Worm (Caenorhabditis elegans) whole organism, late embryonic: ENCODE results near the gene C26F1.3.

Experiments used
- C38D4.7 ChIP-seq: fragments of 200-800 bp; sonication (Bioruptor generic); optimal IDR thresholded peaks from 2 replicates; lab custom pipeline; 2018; ENCODE audit warnings: mild to moderate bottlenecking, missing genetic modification characterization, moderate library complexity, missing compliant biosample characterization
- F13H6.1 ChIP-seq: sonication (generic microtip); optimal IDR thresholded peaks from 2 replicates; lab custom pipeline; 2016; ENCODE audit warnings: missing genetic modification characterization, missing compliant biosample characterization
- K02D7.2 ChIP-seq: sonication (generic microtip); optimal IDR thresholded peaks from 2 replicates; lab custom pipeline; 2017; ENCODE audit warnings: mild to moderate bottlenecking, missing genetic modification characterization, missing compliant biosample characterization
- K09A11.1 ChIP-seq: sonication (generic microtip); optimal IDR thresholded peaks from 2 replicates; lab custom pipeline; 2017; ENCODE audit warnings: antibody characterized with exemption, mild to moderate bottlenecking, missing genetic modification characterization, missing compliant biosample characterization; ENCODE audit not compliant: insufficient read depth
- T23F11.4 ChIP-seq: fragments of 200-800 bp; sonication (Bioruptor generic); optimal IDR thresholded peaks from 2 replicates; lab custom pipeline; 2018; ENCODE audit warnings: mild to moderate bottlenecking, missing genetic modification characterization, missing compliant biosample characterization
- ama-1 ChIP-seq: fragments of 150-350 bp; optimal IDR thresholded peaks from 2 replicates; lab custom pipeline; 2014
- ceh-14 ChIP-seq: sonication (generic microtip); optimal IDR thresholded peaks from 2 replicates; lab custom pipeline; 2016; ENCODE audit warnings: missing genotype, missing genetic modification characterization, missing compliant biosample characterization
- ceh-18 ChIP-seq: sonication (generic microtip); optimal IDR thresholded peaks from 2 replicates; lab custom pipeline; 2016; ENCODE audit warnings: missing genetic modification characterization, missing compliant biosample characterization
- ceh-22 ChIP-seq: sonication (generic microtip); optimal IDR thresholded peaks from 2 replicates; lab custom pipeline; 2017; ENCODE audit warnings: missing biosample characterization, missing genetic modification characterization
- ceh-30 ChIP-seq: fragments of 150-350 bp; optimal IDR thresholded peaks from 2 replicates; lab custom pipeline; 2014; ENCODE audit warnings: missing biosample characterization, missing genetic modification characterization
- ceh-31 ChIP-seq: sonication (generic microtip); optimal IDR thresholded peaks from 2 replicates; lab custom pipeline; 2016; ENCODE audit warnings: missing genetic modification characterization, missing compliant biosample characterization
- ceh-34 ChIP-seq: sonication (generic microtip); optimal IDR thresholded peaks from 2 replicates; lab custom pipeline; 2016; ENCODE audit warnings: mild to moderate bottlenecking, missing genetic modification characterization, missing compliant biosample characterization
- ceh-48 ChIP-seq: sonication (generic microtip); optimal IDR thresholded peaks from 2 replicates; lab custom pipeline; 2016; ENCODE audit warnings: missing genetic modification characterization, inconsistent platforms, missing compliant biosample characterization
- ets-4 ChIP-seq: sonication (generic microtip); optimal IDR thresholded peaks from 2 replicates; lab custom pipeline; 2016; ENCODE audit warnings: missing genetic modification characterization, missing compliant biosample characterization
- eyg-1 ChIP-seq: sonication (generic microtip); optimal IDR thresholded peaks from 2 replicates; lab custom pipeline; 2016; ENCODE audit warnings: missing genotype, missing genetic modification characterization, missing compliant biosample characterization
- hlh-15 ChIP-seq: sonication (generic microtip); optimal IDR thresholded peaks from 2 replicates; lab custom pipeline; 2016; ENCODE audit warnings: missing genetic modification characterization, missing compliant biosample characterization
- hlh-30 ChIP-seq: sonication (generic microtip); optimal IDR thresholded peaks from 2 replicates; lab custom pipeline; 2017; ENCODE audit warnings: antibody characterized with exemption, missing genetic modification characterization, missing compliant biosample characterization; ENCODE audit not compliant: insufficient read depth
- hlh-6 ChIP-seq: sonication (generic microtip); optimal IDR thresholded peaks from 2 replicates; lab custom pipeline; 2016; ENCODE audit warnings: missing genotype, missing genetic modification characterization, missing compliant biosample characterization
- lim-6 ChIP-seq: sonication (generic microtip); optimal IDR thresholded peaks from 2 replicates; lab custom pipeline; 2016; ENCODE audit warnings: missing genetic modification characterization, missing compliant biosample characterization
- madf-2 ChIP-seq: sonication (generic microtip); optimal IDR thresholded peaks from 2 replicates; lab custom pipeline; 2017; ENCODE audit warnings: missing genetic modification characterization, missing compliant biosample characterization
- mec-3 ChIP-seq: sonication (generic microtip); optimal IDR thresholded peaks from 2 replicates; lab custom pipeline; 2016; ENCODE audit warnings: borderline replicate concordance, missing genetic modification characterization, missing compliant biosample characterization
- nfya-1 ChIP-seq: sonication (generic microtip); optimal IDR thresholded peaks from 2 replicates; lab custom pipeline; 2017; ENCODE audit warnings: missing genetic modification characterization, mild to moderate bottlenecking, missing compliant biosample characterization, antibody characterized with exemption, moderate library complexity
- pag-3 ChIP-seq: sonication (generic microtip); optimal IDR thresholded peaks from 2 replicates; lab custom pipeline; 2016; ENCODE audit warnings: missing compliant biosample characterization, missing genetic modification characterization, borderline replicate concordance
- pat-9 ChIP-seq: fragments of 200-800 bp; sonication (Bioruptor generic); optimal IDR thresholded peaks from 2 replicates; lab custom pipeline; 2018; ENCODE audit warnings: mild to moderate bottlenecking, missing genetic modification characterization, moderate library complexity, missing compliant biosample characterization
- pax-1 ChIP-seq: fragments of 150-350 bp; optimal IDR thresholded peaks from 2 replicates; lab custom pipeline; 2014; ENCODE audit warnings: missing biosample characterization, missing genetic modification characterization
- pha-2 ChIP-seq: sonication (generic microtip); optimal IDR thresholded peaks from 2 replicates; lab custom pipeline; 2017; ENCODE audit warnings: mild to moderate bottlenecking, missing genetic modification characterization, missing compliant biosample characterization
- pha-4 ChIP-seq: fragments of 150-350 bp; optimal IDR thresholded peaks from 2 replicates; lab custom pipeline; 2018; ENCODE audit warnings: missing biosample characterization, missing genetic modification reagents, missing genetic modification characterization
- pqm-1 ChIP-seq: sonication (generic microtip); optimal IDR thresholded peaks from 2 replicates; lab custom pipeline; 2016; ENCODE audit warnings: missing genetic modification characterization, missing compliant biosample characterization
- ref-2 ChIP-seq: sonication (generic microtip); optimal IDR thresholded peaks from 2 replicates; lab custom pipeline; 2016; ENCODE audit warnings: missing genetic modification characterization, missing compliant biosample characterization
- rnt-1 ChIP-seq: sonication (generic microtip); optimal IDR thresholded peaks from 2 replicates; lab custom pipeline; 2016; ENCODE audit warnings: missing genetic modification characterization, missing compliant biosample characterization
- sox-2 ChIP-seq: fragments of 200-800 bp; sonication (Bioruptor generic); IDR thresholded peaks from 2 replicates; pipeline ENCODE4 v1.3.6; 2022; ENCODE audit warnings: missing genetic modification reagents, missing genetic modification characterization, missing compliant biosample characterization
- tbx-7 ChIP-seq: sonication (generic microtip); optimal IDR thresholded peaks from 2 replicates; lab custom pipeline; 2016; ENCODE audit warnings: missing genotype, missing genetic modification characterization, missing compliant biosample characterization
- ttx-3 ChIP-seq: sonication (generic microtip); optimal IDR thresholded peaks from 2 replicates; lab custom pipeline; 2016; ENCODE audit warnings: missing genetic modification reagents, missing genetic modification characterization, missing compliant biosample characterization
- unc-42 ChIP-seq: sonication (generic microtip); optimal IDR thresholded peaks from 2 replicates; lab custom pipeline; 2016; ENCODE audit warnings: missing genotype, missing genetic modification characterization, missing compliant biosample characterization
- unc-55 ChIP-seq: sonication (generic microtip); optimal IDR thresholded peaks from 2 replicates; lab custom pipeline; 2017; ENCODE audit warnings: missing biosample characterization, missing genetic modification reagents, missing genetic modification characterization

Gene C26F1.3

DNA sequence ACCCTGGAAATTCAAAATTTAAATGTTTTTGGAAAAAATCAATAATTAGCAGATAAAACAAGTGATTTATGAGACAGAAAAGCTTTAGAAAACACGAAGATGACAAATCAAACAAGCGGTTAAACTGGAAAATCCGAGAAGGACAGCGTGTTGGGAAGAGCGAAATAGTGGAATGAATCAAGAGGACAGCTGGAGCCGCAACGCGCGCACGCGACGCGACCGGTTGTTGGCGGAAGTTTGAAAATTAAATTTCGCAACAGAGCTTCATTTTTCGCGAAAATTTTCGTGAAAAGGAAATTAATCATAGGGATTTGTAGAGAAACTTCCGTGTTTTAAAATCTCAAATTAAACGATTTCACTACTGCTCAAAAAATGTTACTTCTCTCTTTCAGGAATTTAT lies 42.2 kb upstream of the C26F1.3 start, which contains the start of gene clic-1:
Gene clic-1, minus strand, starts transcription at position 3 of the 400 bp plus-strand sequence.
- TF ChIP-seq ets-4 (tag; lab: Kevin White, UChicago) (peak; percentile 11), ceh-31 (tag; lab: Kevin White, UChicago) (peak; percentile 29), mec-3 (tag; lab: Kevin White, UChicago) (no peak), ceh-14 (tag; lab: Kevin White, UChicago) (no peak), rnt-1 (tag; lab: Kevin White, UChicago) (peak; percentile 24), hlh-30 (tag; lab: Kevin White, UChicago) (peak; percentile 10), unc-42 (tag; lab: Kevin White, UChicago) (peak; percentile 68), pha-4 (tag; lab: Kevin White, UChicago) (no peak), ceh-18 (peak; percentile 53), nfya-1 (peak; percentile 74), unc-55 (GFP tag; lab: Kevin White, UChicago) (peak; percentile 44), ref-2 (tag; lab: Kevin White, UChicago) (peak; percentile 51), C38D4.7 (GFP tag; lab: Kevin White, UChicago) (no peak), ceh-34 (tag; lab: Kevin White, UChicago) (peak; percentile 18)

DNA sequence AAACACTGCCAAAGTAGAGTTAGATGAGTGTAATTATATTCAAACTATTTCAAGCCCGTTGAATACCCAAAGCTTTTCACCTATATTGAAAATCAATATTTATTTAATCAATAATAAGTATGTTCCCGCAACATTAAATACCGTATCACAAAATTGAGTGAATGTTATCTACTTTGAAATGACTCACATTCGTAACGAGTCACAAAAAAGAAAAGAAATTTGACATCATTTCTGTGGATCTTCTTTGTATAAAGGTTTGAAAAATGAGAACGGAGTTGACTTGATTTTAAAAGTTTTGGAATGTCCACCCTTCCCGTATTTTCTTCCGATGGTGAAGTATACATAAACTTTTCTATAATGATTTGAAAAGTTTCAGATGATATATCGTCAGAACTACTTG lies 41.8 kb upstream of the C26F1.3 start, which contains the start of gene srr-10:
Gene srr-10, plus strand, starts transcription at position 301 of the 400 bp plus-strand sequence.
- TF ChIP-seq F13H6.1 (tag; lab: Kevin White, UChicago) (no peak), hlh-30 (tag; lab: Kevin White, UChicago) (no peak), pha-2 (tag; lab: Kevin White, UChicago) (no peak), eyg-1 (no peak), tbx-7 (tag; lab: Kevin White, UChicago) (no peak), nfya-1 (no peak), ref-2 (tag; lab: Kevin White, UChicago) (no peak), pag-3 (no peak), pqm-1 (tag; lab: Kevin White, UChicago) (no peak), lim-6 (tag; lab: Kevin White, UChicago) (no peak)

DNA sequence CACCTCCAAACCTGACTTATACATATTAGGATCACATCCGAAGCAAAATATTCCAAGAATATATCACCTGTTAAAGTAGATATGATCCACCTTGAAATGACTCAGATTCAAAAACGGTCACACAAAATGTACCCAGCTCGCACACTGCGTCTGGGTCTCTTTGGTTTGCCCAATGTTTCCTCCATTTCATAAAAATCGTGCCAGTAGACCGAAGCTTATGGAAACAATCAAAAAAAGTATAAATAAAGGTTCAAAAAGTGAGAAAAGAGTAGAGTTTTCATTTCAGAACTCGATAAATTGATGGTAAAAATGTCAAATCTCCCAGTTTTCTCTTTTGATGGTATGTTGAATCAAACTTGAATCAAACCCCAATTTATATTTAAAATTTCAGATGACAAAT lies 39.4 kb upstream of the C26F1.3 start, which contains the start of gene srr-9:
Gene srr-9, plus strand, starts transcription at position 301 of the 400 bp plus-strand sequence.
- no peak for TF ChIP-seq hlh-15
- TF ChIP-seq ceh-34 (tag; lab: Kevin White, UChicago) = no peak

DNA sequence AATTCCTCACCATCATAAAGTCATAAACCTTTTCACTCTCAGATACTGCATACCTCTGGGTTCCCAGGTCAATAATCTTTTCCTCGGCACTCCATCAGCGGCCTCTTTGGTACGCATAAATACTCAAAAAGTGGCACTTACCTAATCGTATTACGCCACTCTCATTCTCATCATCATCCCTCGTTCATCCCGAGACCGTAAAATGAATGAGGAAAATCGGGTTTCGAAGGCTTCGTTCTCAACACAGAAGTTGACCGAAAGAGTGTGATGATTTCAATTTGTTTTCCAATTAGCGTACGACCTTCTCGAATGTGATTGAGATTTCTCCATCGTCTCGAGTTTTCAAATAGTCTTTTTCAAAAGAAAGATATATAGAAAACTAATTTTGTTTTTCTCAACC lies 37.2 kb upstream of the C26F1.3 start:
- no peak for TF ChIP-seq unc-55 (GFP tag; lab: Kevin White, UChicago)
- TF ChIP-seq ttx-3 (tag; lab: Kevin White, UChicago) = no peak
- no peak for TF ChIP-seq ceh-30
- no peak for TF ChIP-seq pha-4 (tag; lab: Kevin White, UChicago)
- TF ChIP-seq hlh-30 (tag; lab: Kevin White, UChicago) = no peak
- no peak for TF ChIP-seq K02D7.2
- TF ChIP-seq ceh-22 (tag; lab: Kevin White, UChicago) = no peak
- TF ChIP-seq sox-2 (GFP tag; lab: Robert Waterston, UW) = no peak
- TF ChIP-seq madf-2 (tag; lab: Kevin White, UChicago) = no peak
- TF ChIP-seq T23F11.4 (GFP tag; lab: Kevin White, UChicago) = no peak
- no peak for TF ChIP-seq ama-1 (lab: Kevin White, UChicago)
- TF ChIP-seq nfya-1 = no peak
- TF ChIP-seq pat-9 (tag; lab: Kevin White, UChicago) = no peak
- no peak for TF ChIP-seq pax-1 (tag; lab: Kevin White, UChicago)
- no peak for TF ChIP-seq K09A11.1 (tag; lab: Kevin White, UChicago)
- no peak for TF ChIP-seq hlh-6 (tag; lab: Kevin White, UChicago)
- TF ChIP-seq ceh-48 = no peak
